Fruit fly (Drosophila melanogaster) Kc167 (cell line): ENCODE results near the gene CG34244.

Experiments used
- Myc ChIP-seq: fragments of >200 bp; optimal IDR thresholded peaks from 2 replicates; lab custom pipeline; 2017; ENCODE audit warnings: missing external identifiers
- Sin3A ChIP-seq: fragments of >200 bp; optimal IDR thresholded peaks from 2 replicates; lab custom pipeline; 2018; ENCODE audit warnings: missing external identifiers
- h ChIP-seq: fragments of >200 bp; optimal IDR thresholded peaks from 3 replicates; lab custom pipeline; 2018; ENCODE audit warnings: missing external identifiers
- insv ChIP-seq: fragments of >200 bp; optimal IDR thresholded peaks from 3 replicates; lab custom pipeline; 2018; ENCODE audit warnings: missing external identifiers
- psq ChIP-seq: fragments of >200 bp; optimal IDR thresholded peaks from 2 replicates; lab custom pipeline; 2017; ENCODE audit warnings: missing external identifiers
- ttk ChIP-seq: sonication (Bioruptor generic); optimal IDR thresholded peaks from 2 replicates; lab custom pipeline; 2017; ENCODE audit warnings: missing external identifiers

DNA sequence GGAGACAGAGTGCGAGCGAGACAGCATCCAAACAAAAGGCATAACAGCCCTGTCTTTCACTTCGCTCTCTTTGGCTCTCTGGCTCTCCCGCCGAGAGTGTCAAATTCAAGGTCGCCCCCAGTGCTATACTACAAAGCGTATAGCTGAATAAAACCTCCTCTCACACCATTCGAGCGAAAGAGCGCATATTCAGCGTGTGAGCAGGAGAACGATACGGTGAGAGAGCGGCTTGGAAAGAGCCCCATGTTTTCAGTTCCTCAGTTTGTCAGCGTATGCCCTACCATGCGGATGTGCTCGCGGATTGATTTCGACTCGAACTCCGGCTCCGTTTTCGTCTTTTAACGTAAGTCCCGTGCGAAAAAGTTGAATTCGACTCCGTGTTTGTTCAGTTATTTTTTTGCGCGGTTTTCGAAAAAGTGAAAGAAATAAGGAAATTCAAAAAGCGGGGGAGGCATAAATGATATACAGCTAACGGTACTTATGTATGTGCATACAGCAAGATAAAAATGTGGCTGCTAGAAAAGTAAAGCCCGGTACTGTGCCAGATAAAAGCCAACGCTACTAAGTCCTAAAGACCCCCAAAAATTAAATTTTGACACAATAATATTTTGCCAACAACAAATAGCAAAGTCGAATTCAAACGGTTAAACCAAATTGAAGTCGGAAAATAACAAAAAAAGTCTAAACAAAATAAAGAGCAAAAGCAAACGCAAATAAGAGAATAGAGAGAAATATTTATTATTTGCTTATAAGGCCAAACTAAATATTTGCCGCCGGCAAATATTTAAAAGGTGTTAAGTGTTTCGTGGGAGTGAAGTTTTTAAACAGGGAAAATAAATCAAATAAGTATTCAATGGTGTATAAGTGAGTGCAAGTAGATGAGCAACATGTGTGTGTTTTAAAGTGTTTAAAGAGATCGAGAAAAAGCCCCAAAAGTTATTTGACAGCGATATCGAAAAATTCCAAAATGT, 38.6 kb upstream of the CG34244 start, which contains the start of gene fz:
- no peak for TF ChIP-seq Sin3A (lab: Kevin White, UChicago)
- no peak for TF ChIP-seq Myc (lab: Kevin White, UChicago)
- TF ChIP-seq insv (lab: Kevin White, UChicago) = no peak
- no peak for TF ChIP-seq h (lab: Kevin White, UChicago)
- TF ChIP-seq psq (lab: Kevin White, UChicago) = no peak
- no peak for TF ChIP-seq ttk
